Fruit fly (Drosophila melanogaster) whole organism, prepupa: ENCODE results near the gene CG6153.

Experiments
- CG11762 ChIP-seq: fragments of 200-800 bp; sonication (Bioruptor generic); optimal IDR thresholded peaks from 3 replicates; lab custom pipeline; 2016; ENCODE audit warnings: missing biosample characterization, missing genetic modification characterization; ENCODE audit not compliant: insufficient read depth
- CG34406 ChIP-seq: fragments of 200-800 bp; sonication (Bioruptor generic); optimal IDR thresholded peaks from 3 replicates; lab custom pipeline; 2016; ENCODE audit warnings: missing biosample characterization, missing genetic modification characterization
- CG6163 ChIP-seq: fragments of 200-800 bp; sonication (Bioruptor generic); IDR thresholded peaks from 3 replicates; pipeline ENCODE4 v1.3.6; 2022; ENCODE audit warnings: missing biosample characterization, missing genetic modification characterization
- CG8632 ChIP-seq: fragments of 200-800 bp; sonication (Bioruptor generic); optimal IDR thresholded peaks from 3 replicates; lab custom pipeline; 2016; ENCODE audit warnings: missing biosample characterization, missing genetic modification characterization
- Eip75B ChIP-seq: fragments of 200-800 bp; sonication (Bioruptor generic); optimal IDR thresholded peaks from 3 replicates; lab custom pipeline; 2016; ENCODE audit warnings: missing biosample characterization, missing genetic modification characterization
- Hr39 ChIP-seq: fragments of 200-800 bp; sonication (Bioruptor generic); optimal IDR thresholded peaks from 2 replicates; lab custom pipeline; 2016; ENCODE audit warnings: missing biosample characterization, missing genetic modification characterization
- dac ChIP-seq: fragments of 200-800 bp; sonication (Bioruptor generic); optimal IDR thresholded peaks from 2 replicates; lab custom pipeline; 2017; ENCODE audit warnings: missing biosample characterization, mild to moderate bottlenecking, missing genetic modification characterization
- salr ChIP-seq, 2 experiments: fragments of 200-800 bp; sonication (Bioruptor generic); optimal IDR thresholded peaks; 3 replicates each; lab custom pipeline; 2016 to 2018; ENCODE audit warnings: missing biosample characterization in 2 of 2, missing genetic modification characterization in 2 of 2, mild to moderate bottlenecking in 1 of 2
- spab ChIP-seq: fragments of 200-800 bp; sonication (Bioruptor generic); optimal IDR thresholded peaks from 2 replicates; lab custom pipeline; 2017; ENCODE audit warnings: missing biosample characterization, mild to moderate bottlenecking, missing genetic modification characterization, missing genetic modification reagents
- topi ChIP-seq: fragments of 200-800 bp; sonication (Bioruptor generic); optimal IDR thresholded peaks from 3 replicates; lab custom pipeline; 2016; ENCODE audit warnings: missing biosample characterization, missing genetic modification characterization

DNA sequence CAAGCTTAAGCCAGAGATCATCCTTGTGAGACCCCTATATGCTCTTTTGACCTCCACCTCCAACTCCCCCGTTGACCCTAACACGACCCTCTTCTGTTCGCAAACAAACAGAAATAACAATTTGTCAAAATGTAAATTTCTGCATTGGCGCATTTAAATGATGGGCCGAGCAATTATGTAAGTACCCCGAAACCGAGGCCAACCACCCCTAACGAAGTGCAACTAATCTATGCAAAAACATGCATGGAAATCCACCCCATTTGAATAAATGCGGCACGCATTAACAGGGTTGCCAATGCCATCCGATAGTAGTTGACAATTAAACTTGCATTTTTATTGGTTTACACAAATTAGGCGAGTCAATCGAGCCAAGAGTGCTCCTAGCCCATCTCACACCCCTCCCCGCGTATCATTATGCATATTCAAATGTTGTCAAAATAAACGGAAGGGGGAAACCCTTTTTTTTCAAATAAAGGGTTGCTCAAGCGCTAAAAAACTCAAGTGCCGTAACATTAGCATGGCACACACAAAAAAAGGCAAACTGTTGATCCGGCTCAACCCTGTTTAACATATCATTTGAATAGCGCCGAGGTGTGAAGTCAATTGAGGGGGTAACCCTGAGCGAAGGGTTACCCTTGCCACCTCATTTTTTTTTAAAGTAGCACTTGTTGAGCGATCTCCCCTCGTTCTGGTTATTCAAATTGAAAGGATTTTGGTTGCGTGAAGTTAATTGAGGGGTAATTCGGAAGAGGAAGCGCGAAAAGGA, 11.0 kb upstream of the CG6153 start:
- TF ChIP-seq CG8632 = no peak
- no peak for TF ChIP-seq CG11762
- TF ChIP-seq spab (GFP tag; lab: Kevin White, UChicago) = no peak
- TF ChIP-seq topi (GFP tag; lab: Kevin White, UChicago) = no peak
- TF ChIP-seq salr (GFP tag; optimal IDR thresholded peaks at IDR 0.05; lab: Kevin White, UChicago) = no peak
- TF ChIP-seq Hr39 (GFP tag; lab: Kevin White, UChicago) = peak; percentile 19
- no peak for TF ChIP-seq CG6163 (GFP tag; lab: Robert Waterston, UW)
- TF ChIP-seq Eip75B (GFP tag; lab: Kevin White, UChicago) = no peak
- no peak for TF ChIP-seq CG34406 (GFP tag; lab: Kevin White, UChicago)
- TF ChIP-seq dac = no peak
